Worm (Caenorhabditis elegans): Measurements from ENCODE around the gene B0563.8.

The B0563.8 gene

ce11 chrX:9195375-9196098, 21.2 kb upstream of the B0563.8 start:
- TF ChIP-seq tbx-37 (GFP tag; conservative IDR thresholded peaks at IDR 0.05) (no peak), flt-1 (GFP tag; IDR thresholded peaks at IDR 0.05) (no peak), ama-1 (optimal IDR thresholded peaks at IDR 0.05) (no peak), tra-4 (tag; optimal IDR thresholded peaks at IDR 0.05) (no peak), ets-7 (tag; optimal IDR thresholded peaks at IDR 0.05) (no peak), tbx-11 (GFP tag; IDR thresholded peaks at IDR 0.05) (no peak), F13C5.2 (tag; optimal IDR thresholded peaks at IDR 0.05) (no peak), scrt-1 (GFP tag; IDR thresholded peaks at IDR 0.05) (no peak), hmbx-1 (tag; optimal IDR thresholded peaks at IDR 0.05) (no peak), ceh-36 (tag; optimal IDR thresholded peaks at IDR 0.05) (no peak), ceh-13 (GFP tag; optimal IDR thresholded peaks at IDR 0.05) (no peak)

ce11 chrX:9194081-9194480, 19.8 kb upstream of the B0563.8 start:
- TF ChIP-seq ets-7 (tag; optimal IDR thresholded peaks at IDR 0.05), result no peak
- TF ChIP-seq tbx-11 (GFP tag; IDR thresholded peaks at IDR 0.05), result no peak
- no peak for TF ChIP-seq pes-1 (GFP tag; IDR thresholded peaks at IDR 0.05)
- no peak for TF ChIP-seq ama-1 (optimal IDR thresholded peaks at IDR 0.05)
- no peak for TF ChIP-seq tra-4 (tag; optimal IDR thresholded peaks at IDR 0.05)

- no peak for TF ChIP-seq hmbx-1 (tag; optimal IDR thresholded peaks at IDR 0.05)
- no peak; the same call in 1 of the 2 replicates for TF ChIP-seq pes-1 (GFP tag; IDR thresholded peaks at IDR 0.05)
- no peak for TF ChIP-seq tra-4 (tag; optimal IDR thresholded peaks at IDR 0.05)
- no peak for TF ChIP-seq F13C5.2 (tag; optimal IDR thresholded peaks at IDR 0.05)
- peak; percentile 26; the same call in 1 of the 2 replicates for TF ChIP-seq flt-1 (GFP tag; IDR thresholded peaks at IDR 0.05)
- TF ChIP-seq ceh-13 (GFP tag; optimal IDR thresholded peaks at IDR 0.05), result no peak
Observed at ce11 chrX:9191795-9192494, 17.6 kb upstream of the B0563.8 start, which contains the start of gene Y81B9A.1. TSS of gene Y81B9A.1 (plus strand) at chrX:9192444.

ce11 chrX:9183836-9184235, 9.5 kb upstream of the B0563.8 start, which contains the start of gene Y81B9A.2:
TSS of gene Y81B9A.2 (plus strand) at chrX:9184136.
- TF ChIP-seq flt-1 (GFP tag; IDR thresholded peaks at IDR 0.05) (no peak), B0310.2 (tag; optimal IDR thresholded peaks at IDR 0.05) (no peak), pes-1 (GFP tag; IDR thresholded peaks at IDR 0.05) (no peak), ets-7 (tag; optimal IDR thresholded peaks at IDR 0.05) (no peak), scrt-1 (GFP tag; IDR thresholded peaks at IDR 0.05) (no peak)

ce11 chrX:9182140-9182539, 7.8 kb upstream of the B0563.8 start, which contains the start of gene Y81B9A.3:
TSS of gene Y81B9A.3 (plus strand) at chrX:9182440.
- no peak for TF ChIP-seq F13C5.2 (tag; optimal IDR thresholded peaks at IDR 0.05)
- no peak for TF ChIP-seq ceh-13 (GFP tag; optimal IDR thresholded peaks at IDR 0.05)
- no peak for TF ChIP-seq tbx-37 (GFP tag; conservative IDR thresholded peaks at IDR 0.05)

- TF ChIP-seq scrt-1 (GFP tag; IDR thresholded peaks at IDR 0.05), result no peak
Observed at ce11 chrX:9180823-9181222, 6.5 kb upstream of the B0563.8 start, which contains the start of gene Y81B9A.4. TSS of gene Y81B9A.4 (minus strand) at chrX:9180923.

ce11 chrX:9172733-9173132, 1.6 kb downstream of the B0563.8 start:
- TF ChIP-seq ceh-36 (tag; optimal IDR thresholded peaks at IDR 0.05) (no peak), sea-1 (GFP tag; conservative IDR thresholded peaks at IDR 0.05) (no peak), ama-1 (optimal IDR thresholded peaks at IDR 0.05) (no peak), ets-7 (tag; optimal IDR thresholded peaks at IDR 0.05) (no peak), hnd-1 (tag; optimal IDR thresholded peaks at IDR 0.05) (no peak), pes-1 (GFP tag; IDR thresholded peaks at IDR 0.05) (no peak), tbx-37 (GFP tag; conservative IDR thresholded peaks at IDR 0.05) (no peak), aly-1 (tag; optimal IDR thresholded peaks at IDR 0.05) (no peak), tra-4 (tag; optimal IDR thresholded peaks at IDR 0.05) (no peak), B0310.2 (tag; optimal IDR thresholded peaks at IDR 0.05) (no peak), hmbx-1 (tag; optimal IDR thresholded peaks at IDR 0.05) (no peak), F13C5.2 (tag; optimal IDR thresholded peaks at IDR 0.05) (no peak), flt-1 (GFP tag; IDR thresholded peaks at IDR 0.05) (no peak), tbx-11 (GFP tag; IDR thresholded peaks at IDR 0.05) (no peak)

- TF ChIP-seq tbx-11 (GFP tag; IDR thresholded peaks at IDR 0.05) (no peak), hnd-1 (tag; optimal IDR thresholded peaks at IDR 0.05) (no peak), scrt-1 (GFP tag; IDR thresholded peaks at IDR 0.05) (no peak), hmbx-1 (tag; optimal IDR thresholded peaks at IDR 0.05) (no peak), sea-1 (GFP tag; conservative IDR thresholded peaks at IDR 0.05) (no peak), F13C5.2 (tag; optimal IDR thresholded peaks at IDR 0.05) (no peak), aly-1 (tag; optimal IDR thresholded peaks at IDR 0.05) (no peak), ceh-36 (tag; optimal IDR thresholded peaks at IDR 0.05) (no peak), ama-1 (optimal IDR thresholded peaks at IDR 0.05) (no peak), flt-1 (GFP tag; IDR thresholded peaks at IDR 0.05) (no peak)
Observed at ce11 chrX:9172278-9172677, 2.0 kb downstream of the B0563.8 start, which contains the start of gene B0563.18. TSS of gene B0563.18 (plus strand) at chrX:9172578.

- no peak for TF ChIP-seq B0310.2 (tag; optimal IDR thresholded peaks at IDR 0.05)
- no peak for TF ChIP-seq tbx-37 (GFP tag; conservative IDR thresholded peaks at IDR 0.05)
- TF ChIP-seq flt-1 (GFP tag; IDR thresholded peaks at IDR 0.05), result no peak
- TF ChIP-seq tbx-11 (GFP tag; IDR thresholded peaks at IDR 0.05), result no peak
- TF ChIP-seq aly-1 (tag; optimal IDR thresholded peaks at IDR 0.05), result no peak
- TF ChIP-seq ceh-36 (tag; optimal IDR thresholded peaks at IDR 0.05), result no peak
- no peak for TF ChIP-seq tra-4 (tag; optimal IDR thresholded peaks at IDR 0.05)
- TF ChIP-seq scrt-1 (GFP tag; IDR thresholded peaks at IDR 0.05), result no peak
- no peak for TF ChIP-seq F13C5.2 (tag; optimal IDR thresholded peaks at IDR 0.05)
- TF ChIP-seq sea-1 (GFP tag; conservative IDR thresholded peaks at IDR 0.05), result no peak
- TF ChIP-seq hnd-1 (tag; optimal IDR thresholded peaks at IDR 0.05), result no peak
- TF ChIP-seq hmg-4 (GFP tag; optimal IDR thresholded peaks at IDR 0.05), result no peak
- TF ChIP-seq pes-1 (GFP tag; IDR thresholded peaks at IDR 0.05), result no peak
- TF ChIP-seq ets-7 (tag; optimal IDR thresholded peaks at IDR 0.05), result no peak
Observed at ce11 chrX:9171241-9171640, 3.1 kb downstream of the B0563.8 start, which contains the start of gene B0563.1. TSS of gene B0563.1 (plus strand) at chrX:9171541.

Measured in whole organism, early embryonic.